Worm (Caenorhabditis elegans) whole organism, L4 larva: Measurements from ENCODE around the gene srh-199.

Experiments used
- F10B5.3 ChIP-seq: sonication (generic microtip); optimal IDR thresholded peaks from 2 replicates; lab custom pipeline; 2016; ENCODE audit warnings: mild to moderate bottlenecking, missing genetic modification characterization, missing compliant biosample characterization
- R02D3.7 ChIP-seq: fragments of 150-350 bp; sonication (generic microtip); optimal IDR thresholded peaks from 3 replicates; lab custom pipeline; 2014; ENCODE audit warnings: missing biosample characterization, missing genetic modification characterization
- T20F7.1 ChIP-seq: fragments of 200-800 bp; sonication (Bioruptor generic); optimal IDR thresholded peaks from 2 replicates; lab custom pipeline; 2018; ENCODE audit warnings: mild to moderate bottlenecking, missing genetic modification characterization, missing compliant biosample characterization
- ZK337.2 ChIP-seq: fragments of 200-800 bp; sonication (Bioruptor generic); IDR thresholded peaks from 2 replicates; pipeline ENCODE4 v1.3.6; 2022; ENCODE audit warnings: missing genetic modification reagents, missing genetic modification characterization, missing compliant biosample characterization
- ZK546.5 ChIP-seq, 2 experiments: sonication (generic microtip); optimal IDR thresholded peaks; 2 replicates each; lab custom pipeline; 2017; ENCODE audit warnings: missing biosample characterization in 2 of 2, missing genetic modification characterization in 2 of 2
- ceh-28 ChIP-seq: fragments of 150-350 bp; optimal IDR thresholded peaks from 2 replicates; lab custom pipeline; 2014; ENCODE audit warnings: missing biosample characterization, missing genetic modification reagents, missing genetic modification characterization
- ceh-82 ChIP-seq: sonication (generic microtip); optimal IDR thresholded peaks from 2 replicates; lab custom pipeline; 2017; ENCODE audit warnings: missing biosample characterization, missing genetic modification characterization
- ctbp-1 ChIP-seq: fragments of 200-800 bp; sonication (Bioruptor generic); IDR thresholded peaks from 2 replicates; pipeline ENCODE4 v1.3.6; 2022; ENCODE audit warnings: missing genetic modification reagents, missing genetic modification characterization, missing compliant biosample characterization
- daf-16 ChIP-seq, 3 experiments: sonication (generic microtip); optimal IDR thresholded peaks; 2 replicates each; lab custom pipeline; 2016 to 2017; ENCODE audit warnings: missing genetic modification characterization in 3 of 3, missing genetic modification reagents in 3 of 3, mild to moderate bottlenecking in 2 of 3, missing compliant biosample characterization in 2 of 3, missing biosample characterization in 1 of 3, moderate library complexity in 1 of 3
- daf-8 ChIP-seq: fragments of 200-800 bp; sonication (Bioruptor generic); IDR thresholded peaks from 2 replicates; pipeline ENCODE4 v1.3.6; 2022; ENCODE audit warnings: missing genetic modification characterization, missing compliant biosample characterization
- dmd-6 ChIP-seq: fragments of 200-800 bp; sonication (Bioruptor generic); IDR thresholded peaks from 2 replicates; pipeline ENCODE4 v1.3.6; 2022; ENCODE audit warnings: missing genetic modification reagents, missing genetic modification characterization, missing compliant biosample characterization
- dpl-1 ChIP-seq: fragments of 150-350 bp; optimal IDR thresholded peaks from 2 replicates; lab custom pipeline; 2014; ENCODE audit warnings: missing biosample characterization, missing genetic modification reagents, missing genetic modification characterization
- dve-1 ChIP-seq: sonication (generic microtip); optimal IDR thresholded peaks from 2 replicates; lab custom pipeline; 2017; ENCODE audit warnings: antibody characterized with exemption, mild to moderate bottlenecking, missing genetic modification characterization, missing compliant biosample characterization; ENCODE audit not compliant: insufficient read depth
- egl-43 ChIP-seq: fragments of 200-800 bp; sonication (Bioruptor generic); IDR thresholded peaks from 2 replicates; pipeline ENCODE4 v1.3.6; 2022; ENCODE audit warnings: missing genetic modification reagents, missing genetic modification characterization, missing compliant biosample characterization
- hlh-11 ChIP-seq: fragments of 200-800 bp; sonication (Bioruptor generic); optimal IDR thresholded peaks from 2 replicates; lab custom pipeline; 2018; ENCODE audit warnings: mild to moderate bottlenecking, missing genetic modification characterization, missing compliant biosample characterization
- hlh-30 ChIP-seq: sonication (generic microtip); optimal IDR thresholded peaks from 2 replicates; lab custom pipeline; 2017; ENCODE audit warnings: antibody characterized with exemption, mild to moderate bottlenecking, missing genetic modification characterization, missing compliant biosample characterization; ENCODE audit not compliant: insufficient read depth
- lim-7 ChIP-seq: fragments of 200-800 bp; sonication (Bioruptor generic); IDR thresholded peaks from 2 replicates; pipeline ENCODE4 v1.3.6; 2022; ENCODE audit warnings: missing genetic modification characterization, missing compliant biosample characterization
- madf-5 ChIP-seq, 2 experiments: fragments of 200-800 bp; sonication (Bioruptor generic); IDR thresholded peaks; 2 replicates each; pipeline ENCODE4 v1.3.6; 2022; ENCODE audit warnings: missing compliant biosample characterization in 2 of 2, missing genetic modification characterization in 2 of 2
- mdl-1 ChIP-seq, 2 experiments: fragments of 150-350 bp in 1 of 2; sonication (generic microtip) in 1 of 2; optimal IDR thresholded peaks; 2 replicates each; lab custom pipeline; 2014 to 2017; ENCODE audit warnings: missing biosample characterization in 2 of 2, missing genetic modification characterization in 2 of 2
- mep-1 ChIP-seq: fragments of 150-350 bp; sonication (generic microtip); optimal IDR thresholded peaks from 3 replicates; lab custom pipeline; 2014; ENCODE audit warnings: missing biosample characterization, missing genetic modification characterization
- mes-2 ChIP-seq: sonication (generic microtip); optimal IDR thresholded peaks from 2 replicates; lab custom pipeline; 2016; ENCODE audit warnings: missing genotype, mild to moderate bottlenecking, missing genetic modification characterization, missing compliant biosample characterization; ENCODE audit not compliant: poor library complexity, severe bottlenecking
- mxl-3 ChIP-seq: fragments of 200-800 bp; sonication (Bioruptor generic); optimal IDR thresholded peaks from 2 replicates; lab custom pipeline; 2018; ENCODE audit warnings: mild to moderate bottlenecking, missing genetic modification characterization, missing compliant biosample characterization
- nhr-25 ChIP-seq: sonication (generic microtip); optimal IDR thresholded peaks from 2 replicates; lab custom pipeline; 2017; ENCODE audit warnings: missing genetic modification characterization, mild to moderate bottlenecking, missing compliant biosample characterization, antibody characterized with exemption, moderate library complexity, borderline replicate concordance; ENCODE audit not compliant: insufficient read depth
- nhr-28 ChIP-seq: fragments of 150-350 bp; optimal IDR thresholded peaks from 2 replicates; lab custom pipeline; 2014; ENCODE audit warnings: missing biosample characterization, missing genetic modification characterization
- nhr-48 ChIP-seq: sonication (generic microtip); optimal IDR thresholded peaks from 2 replicates; lab custom pipeline; 2016; ENCODE audit warnings: mild to moderate bottlenecking, missing genetic modification characterization, missing compliant biosample characterization
- nhr-6 ChIP-seq: fragments of 150-350 bp; optimal IDR thresholded peaks from 2 replicates; lab custom pipeline; 2014; ENCODE audit warnings: missing biosample characterization, missing genetic modification characterization
- nhr-77 ChIP-seq: fragments of 150-350 bp; optimal IDR thresholded peaks from 2 replicates; lab custom pipeline; 2014; ENCODE audit warnings: missing biosample characterization, missing genetic modification characterization
- pha-4 ChIP-seq, 2 experiments: fragments of 150-350 bp in 1 of 2; fragments of 200-800 bp in 1 of 2; sonication (Bioruptor generic) in 1 of 2; IDR thresholded peaks in 1 of 2; optimal IDR thresholded peaks in 1 of 2; 2 replicates each; pipeline versions ENCODE4 v1.3.6 to Lab custom; 2014 to 2022; ENCODE audit warnings: missing genetic modification characterization in 2 of 2, missing genetic modification reagents in 2 of 2, missing biosample characterization in 1 of 2, missing compliant biosample characterization in 1 of 2
- php-3 ChIP-seq: fragments of 200-800 bp; sonication (Bioruptor generic); IDR thresholded peaks from 2 replicates; pipeline ENCODE4 v1.3.6; 2022; ENCODE audit warnings: missing genetic modification reagents, missing genetic modification characterization, missing compliant biosample characterization
- pqm-1 ChIP-seq: sonication (generic microtip); optimal IDR thresholded peaks from 2 replicates; lab custom pipeline; 2017; ENCODE audit warnings: missing biosample characterization, missing genetic modification characterization
- rbr-2 ChIP-seq: sonication (generic microtip); optimal IDR thresholded peaks from 2 replicates; lab custom pipeline; 2016; ENCODE audit warnings: missing genotype, missing genetic modification characterization, missing compliant biosample characterization
- snpc-1.2 ChIP-seq: fragments of 200-800 bp; sonication (Bioruptor generic); IDR thresholded peaks from 2 replicates; pipeline ENCODE4 v1.3.6; 2022; ENCODE audit warnings: missing genetic modification reagents, missing genetic modification characterization, missing compliant biosample characterization
- spr-1 ChIP-seq: sonication (generic microtip); optimal IDR thresholded peaks from 2 replicates; lab custom pipeline; 2016; ENCODE audit warnings: mild to moderate bottlenecking, missing genetic modification characterization, missing compliant biosample characterization
- tag-97 ChIP-seq: fragments of 200-800 bp; sonication (Bioruptor generic); IDR thresholded peaks from 2 replicates; pipeline ENCODE4 v1.3.6; 2022; ENCODE audit warnings: missing genetic modification characterization, missing compliant biosample characterization
- tra-1 ChIP-seq: fragments of 200-800 bp; sonication (Bioruptor generic); IDR thresholded peaks from 2 replicates; pipeline ENCODE4 v1.3.6; 2022; ENCODE audit warnings: missing genetic modification reagents, missing genetic modification characterization, missing compliant biosample characterization
- unc-130 ChIP-seq: sonication (generic microtip); optimal IDR thresholded peaks from 2 replicates; lab custom pipeline; 2016; ENCODE audit warnings: missing genetic modification reagents, missing genetic modification characterization, missing compliant biosample characterization
- unc-62 ChIP-seq, 3 experiments: fragments of 150-350 bp in 1 of 3; sonication (generic microtip); optimal IDR thresholded peaks in 2 of 3; peaks in 1 of 3; 1 replicate in 1 of 3; 2 replicates in 2 of 3; lab custom pipeline; 2014 to 2017; ENCODE audit warnings: missing biosample characterization in 3 of 3, missing genetic modification characterization in 3 of 3, missing genetic modification reagents in 3 of 3, missing genotype in 1 of 3
- ztf-11 ChIP-seq: fragments of 150-350 bp; optimal IDR thresholded peaks from 2 replicates; lab custom pipeline; 2014; ENCODE audit warnings: missing biosample characterization, missing genetic modification characterization
- ztf-7 ChIP-seq: fragments of 150-350 bp; optimal IDR thresholded peaks from 2 replicates; lab custom pipeline; 2014; ENCODE audit warnings: missing biosample characterization, missing genetic modification characterization

The srh-199 gene

ce11 chrV:1771727-1772126 lies 20.4 kb upstream of the srh-199 start, which contains the start of gene dhs-13:
dhs-13 (minus strand) TSS chrV:1771734.
- peak; percentile 27 for TF ChIP-seq pqm-1
- peak; percentile 67 for TF ChIP-seq dmd-6 (GFP tag; lab: Robert Waterston, UW)
- no peak for TF ChIP-seq unc-130 (GFP tag; lab: Kevin White, UChicago)
- TF ChIP-seq ctbp-1 (GFP tag; lab: Robert Waterston, UW) = no peak
- TF ChIP-seq mep-1 (tag; lab: Kevin White, UChicago) = peak; percentile 28
- peak; percentile 93 for TF ChIP-seq hlh-30 (tag; lab: Kevin White, UChicago)
- TF ChIP-seq unc-62 (GFP tag; optimal IDR thresholded peaks at IDR 0.05 in 1 of 2; lab: Kevin White, UChicago) = no peak
- TF ChIP-seq unc-62 (tag; optimal IDR thresholded peaks at IDR 0.05; lab: Kevin White, UChicago) = no peak
- no peak for TF ChIP-seq spr-1 (tag; lab: Kevin White, UChicago)
- no peak for TF ChIP-seq daf-8 (GFP tag; lab: Robert Waterston, UW)
- no peak for TF ChIP-seq ceh-28 (tag; lab: Kevin White, UChicago)
- TF ChIP-seq lim-7 (GFP tag; lab: Robert Waterston, UW) = no peak
- TF ChIP-seq ZK546.5 (tag; optimal IDR thresholded peaks at IDR 0.05; lab: Kevin White, UChicago) = no peak
- TF ChIP-seq rbr-2 (tag; lab: Kevin White, UChicago) = no peak
- peak; percentile 66 for TF ChIP-seq mxl-3 (GFP tag; lab: Kevin White, UChicago)
- TF ChIP-seq madf-5 (GFP tag; IDR thresholded peaks at IDR 0.05; lab: Robert Waterston, UW) = no peak
- TF ChIP-seq php-3 (GFP tag; lab: Robert Waterston, UW) = no peak
- TF ChIP-seq mes-2 = peak; percentile 9
- TF ChIP-seq hlh-11 (tag; lab: Kevin White, UChicago) = peak; percentile 83
- no peak for TF ChIP-seq nhr-25
- no peak for TF ChIP-seq F10B5.3 (tag; lab: Kevin White, UChicago)
- TF ChIP-seq mdl-1 (tag; optimal IDR thresholded peaks at IDR 0.05; lab: Kevin White, UChicago) = peak in 1 of 2 experiments; percentile 14
- TF ChIP-seq tra-1 (GFP tag; lab: Robert Waterston, UW) = no peak
- TF ChIP-seq nhr-48 (tag; lab: Kevin White, UChicago) = no peak
- TF ChIP-seq R02D3.7 (tag; lab: Kevin White, UChicago) = no peak
- no peak for TF ChIP-seq ceh-82 (tag; lab: Kevin White, UChicago)
- TF ChIP-seq dve-1 = peak; percentile 46
- no peak for TF ChIP-seq ztf-7 (tag; lab: Kevin White, UChicago)
- TF ChIP-seq T20F7.1 (GFP tag; lab: Kevin White, UChicago) = no peak
- peak; percentile 76 for TF ChIP-seq nhr-28
- TF ChIP-seq pha-4 (GFP tag; IDR thresholded peaks at IDR 0.05; lab: Robert Waterston, UW) = no peak
- TF ChIP-seq pha-4 (tag; optimal IDR thresholded peaks at IDR 0.05; lab: Kevin White, UChicago) = no peak
- TF ChIP-seq snpc-1.2 (GFP tag; lab: Robert Waterston, UW) = no peak
- no peak for TF ChIP-seq egl-43 (GFP tag; lab: Robert Waterston, UW)
- TF ChIP-seq ZK337.2 (GFP tag; lab: Robert Waterston, UW) = no peak
- TF ChIP-seq dpl-1 (GFP tag; lab: Kevin White, UChicago) = no peak
- no peak for TF ChIP-seq ztf-11
- TF ChIP-seq daf-16 (GFP tag; optimal IDR thresholded peaks at IDR 0.05; lab: Kevin White, UChicago) = peak in 1 of 2 experiments; percentile 28
- TF ChIP-seq daf-16 (tag; optimal IDR thresholded peaks at IDR 0.05; lab: Kevin White, UChicago) = peak; percentile 4
- TF ChIP-seq nhr-77 (tag; lab: Kevin White, UChicago) = no peak
- TF ChIP-seq, all 104 proteins: peak for 11

ce11 chrV:1767427-1767826 lies 16.1 kb upstream of the srh-199 start:
- peak; percentile 22 for TF ChIP-seq nhr-28
- TF ChIP-seq nhr-6 (tag; lab: Kevin White, UChicago) = no peak
- no peak for TF ChIP-seq tag-97 (GFP tag; lab: Robert Waterston, UW)
